Fruit fly (Drosophila melanogaster): ENCODE data around the gene MED17.

The MED17 gene

DNA sequence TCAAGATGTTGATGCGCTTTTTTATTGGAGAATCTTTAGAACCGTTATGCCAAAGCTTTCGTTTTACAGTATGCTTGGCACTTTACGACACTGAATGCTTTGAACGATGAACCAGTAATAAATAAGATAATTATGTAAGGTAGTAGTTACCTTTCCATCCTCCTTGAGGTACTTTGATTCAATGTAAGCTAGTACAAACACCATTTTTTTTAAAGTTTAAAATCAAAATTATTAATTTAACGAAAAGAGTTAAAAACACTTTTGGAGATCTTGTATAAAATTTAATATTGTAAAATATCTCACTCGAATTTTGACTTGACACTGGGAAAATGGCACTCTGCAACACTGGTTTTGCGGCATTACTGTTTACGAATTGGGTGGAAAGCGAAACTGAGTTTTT, 3.5 kb upstream of the MED17 start, which contains the start of the genes Arp5 and CG7208 (continued):
- no peak for TF ChIP-seq eve (GFP tag; optimal IDR thresholded peaks at IDR 0.05)
- 0 out of 2 replicates have a peak, but pooled peaks have one; percentile 8 for TF ChIP-seq gsb (GFP tag; IDR thresholded peaks at IDR 0.05)
- TF ChIP-seq CG5953 (GFP tag; IDR thresholded peaks at IDR 0.05): no peak
- peak; percentile 69 for TF ChIP-seq CG9215 (GFP tag; IDR thresholded peaks at IDR 0.05)
- TF ChIP-seq sc (optimal IDR thresholded peaks at IDR 0.05): no peak
- peak; percentile 47 for TF ChIP-seq sc (GFP tag; optimal IDR thresholded peaks at IDR 0.05)
- TF ChIP-seq Ssrp (tag; optimal IDR thresholded peaks at IDR 0.05): peak; percentile 56
- peak; percentile 51 for TF ChIP-seq luna (GFP tag; optimal IDR thresholded peaks at IDR 0.05)
- TF ChIP-seq Fer1 (GFP tag; optimal IDR thresholded peaks at IDR 0.05): peak; percentile 70
- TF ChIP-seq toy (GFP tag; IDR thresholded peaks at IDR 0.05): no peak
- TF ChIP-seq HLH3B (GFP tag; IDR thresholded peaks at IDR 0.05): no peak
- peak; percentile 61 for TF ChIP-seq HHEX (GFP tag; optimal IDR thresholded peaks at IDR 0.05)
- no peak for TF ChIP-seq dmrt99B (tag; optimal IDR thresholded peaks at IDR 0.05)
- peak; percentile 50; the same call in 2 of the 4 replicates for TF ChIP-seq Gug (GFP tag; IDR thresholded peaks at IDR 0.05)
- TF ChIP-seq CG8388 (GFP tag; optimal IDR thresholded peaks at IDR 0.05): peak; percentile 52
- TF ChIP-seq Dip3 (GFP tag; optimal IDR thresholded peaks at IDR 0.05): peak; percentile 70
- TF ChIP-seq CG16863 (GFP tag; optimal IDR thresholded peaks at IDR 0.05): peak; percentile 30
- TF ChIP-seq CG18011 (GFP tag; optimal IDR thresholded peaks at IDR 0.05): peak; percentile 54
- no peak for TF ChIP-seq CG7271 (tag; optimal IDR thresholded peaks at IDR 0.05)
- peak; percentile 18 for TF ChIP-seq pnt (GFP tag; optimal IDR thresholded peaks at IDR 0.05)
- TF ChIP-seq CG6765 (GFP tag; optimal IDR thresholded peaks at IDR 0.05): peak; percentile 34
- peak; percentile 63 for TF ChIP-seq zfh2 (GFP tag; optimal IDR thresholded peaks at IDR 0.05)
- TF ChIP-seq CG6272 (GFP tag; IDR thresholded peaks at IDR 0.05): peak; percentile 62
- TF ChIP-seq CG7786 (GFP tag; optimal IDR thresholded peaks at IDR 0.05): peak; percentile 58
- TF ChIP-seq twi (tag; optimal IDR thresholded peaks at IDR 0.05): peak; percentile 37
- TF ChIP-seq bigmax (GFP tag; optimal IDR thresholded peaks at IDR 0.05): no peak
- no peak for TF ChIP-seq Vsx1 (GFP tag; optimal IDR thresholded peaks at IDR 0.05)
- peak; percentile 64 for TF ChIP-seq caup (GFP tag; optimal IDR thresholded peaks at IDR 0.05; ENCODE audit: severe bottlenecking)
- TF ChIP-seq CG1602 (GFP tag; optimal IDR thresholded peaks at IDR 0.05): peak; percentile 54
- TF ChIP-seq CG7987 (GFP tag; optimal IDR thresholded peaks at IDR 0.05): peak; percentile 15
- TF ChIP-seq CG7745 (tag; optimal IDR thresholded peaks at IDR 0.05): no peak
- TF ChIP-seq fd102C (GFP tag; optimal IDR thresholded peaks at IDR 0.05): no peak
- TF ChIP-seq CG11085 (GFP tag; IDR thresholded peaks at IDR 0.05): peak; percentile 59
- TF ChIP-seq Scr (GFP tag; IDR thresholded peaks at IDR 0.05; ENCODE audit: partially characterized antibody): peak; percentile 40; the same call in 1 of the 2 replicates
- no peak for TF ChIP-seq odd (GFP tag; optimal IDR thresholded peaks at IDR 0.05)
- TF ChIP-seq H15 (GFP tag; IDR thresholded peaks at IDR 0.05): peak; percentile 54; the same call in 2 of the 3 replicates
- peak; percentile 82 for TF ChIP-seq CG12391 (tag; optimal IDR thresholded peaks at IDR 0.05)
- TF ChIP-seq chn (GFP tag; optimal IDR thresholded peaks at IDR 0.05): peak; percentile 56
- TF ChIP-seq CG18764 (GFP tag; optimal IDR thresholded peaks at IDR 0.05): peak; percentile 52
- TF ChIP-seq dm (GFP tag; optimal IDR thresholded peaks at IDR 0.05): peak; percentile 5
- TF ChIP-seq CG7372 (GFP tag; IDR thresholded peaks at IDR 0.05): peak; percentile 66
- no peak for TF ChIP-seq lab (GFP tag; optimal IDR thresholded peaks at IDR 0.05)
- no peak for TF ChIP-seq gce (GFP tag; IDR thresholded peaks at IDR 0.05)
- no peak for TF ChIP-seq CG11696 (GFP tag; IDR thresholded peaks at IDR 0.05)
- TF ChIP-seq ATbp (GFP tag; optimal IDR thresholded peaks at IDR 0.05): peak; percentile 32
- TF ChIP-seq NFAT (GFP tag; IDR thresholded peaks at IDR 0.05): peak; percentile 59
- no peak for TF ChIP-seq Rx (GFP tag; IDR thresholded peaks at IDR 0.05)
- peak; percentile 31 for TF ChIP-seq CG9609 (GFP tag; optimal IDR thresholded peaks at IDR 0.05)
- TF ChIP-seq pita (GFP tag; optimal IDR thresholded peaks at IDR 0.05): no peak
- TF ChIP-seq CG2199 (GFP tag; IDR thresholded peaks at IDR 0.05): no peak
- 0 out of 2 replicates have a peak, but pooled peaks have one; percentile 51 for TF ChIP-seq Nf-YA (GFP tag; IDR thresholded peaks at IDR 0.05)
